Worm (Caenorhabditis elegans): ENCODE data around the gene Y116A8C.40.
"Not testable (repeated sequence)": the region's sequence is repeated elsewhere in the genome, so short reads cannot be mapped to it uniquely, and the experiment has no call there.

Gene Y116A8C.40

ce11 chrIV:17165734-17166133, 15.0 kb upstream of the Y116A8C.40 start, which contains the start of gene skr-8:
TSS of gene skr-8 (minus strand) at chrIV:17165834.
- TF ChIP-seq madf-6 (GFP tag; IDR thresholded peaks at IDR 0.05); B0336.3 (GFP tag; IDR thresholded peaks at IDR 0.05); lin-40 (tag; optimal IDR thresholded peaks at IDR 0.05): not testable (repeated sequence)

- not testable (repeated sequence) for TF ChIP-seq sea-2 (GFP tag; IDR thresholded peaks at IDR 0.05); tbp1 (GFP tag; optimal IDR thresholded peaks at IDR 0.05); unc-62 (GFP tag; optimal IDR thresholded peaks at IDR 0.05)
Observed at ce11 chrIV:17163273-17163672, 12.5 kb upstream of the Y116A8C.40 start, which contains the start of gene skr-9. TSS of gene skr-9 (plus strand) at chrIV:17163573.

- TF ChIP-seq rec-8 (tag; optimal IDR thresholded peaks at IDR 0.05): no peak
Observed at ce11 chrIV:17162515-17162914, 11.7 kb upstream of the Y116A8C.40 start, which contains the start of gene skr-13. TSS of gene skr-13 (minus strand) at chrIV:17162615.

- TF ChIP-seq rpc-1 (optimal IDR thresholded peaks at IDR 0.05): peak; percentile 11
- not testable (repeated sequence) for TF ChIP-seq rpc-1 (tag; optimal IDR thresholded peaks at IDR 0.05); snpc-4 (GFP tag; optimal IDR thresholded peaks at IDR 0.05)
- TF ChIP-seq hsf-1 (GFP tag; IDR thresholded peaks at IDR 0.05): peak; percentile 98
- 0 out of 2 replicates have a peak, but pooled peaks have one; percentile 20 for TF ChIP-seq Y53F4B.3 (GFP tag; IDR thresholded peaks at IDR 0.05)
- peak; percentile 66 for TF ChIP-seq ekl-4 (GFP tag; IDR thresholded peaks at IDR 0.05)
- peak in 1 of 4 experiments; percentile 3 for TF ChIP-seq snpc-4 (tag; optimal IDR thresholded peaks at IDR 0.05)
- TF ChIP-seq D2030.7 (GFP tag; IDR thresholded peaks at IDR 0.05): 0 out of 2 replicates have a peak, but pooled peaks have one; percentile 15
Observed at ce11 chrIV:17155625-17156024, 4.9 kb upstream of the Y116A8C.40 start.

ce11 chrIV:17153002-17153401, 2.2 kb upstream of the Y116A8C.40 start:
- TF ChIP-seq F52B5.7 (tag; optimal IDR thresholded peaks at IDR 0.05): no peak

ce11 chrIV:17150418-17150817, 353 bp downstream of the Y116A8C.40 start:
- TF ChIP-seq mcd-1 (GFP tag; IDR thresholded peaks at IDR 0.05): no peak
- peak; percentile 69 for TF ChIP-seq dox-1 (GFP tag; IDR thresholded peaks at IDR 0.05)
- TF ChIP-seq attf-5 (GFP tag; optimal IDR thresholded peaks at IDR 0.05): no peak
- TF ChIP-seq lin-26 (GFP tag; IDR thresholded peaks at IDR 0.05): peak; percentile 64; the same call in 1 of the 2 replicates
- TF ChIP-seq dpl-1 (GFP tag; optimal IDR thresholded peaks at IDR 0.05): peak; percentile 6
- no peak for TF ChIP-seq Y95B8A.8 (GFP tag; IDR thresholded peaks at IDR 0.05)
- TF ChIP-seq rpc-1 (optimal IDR thresholded peaks at IDR 0.05): no peak
- peak; percentile 62 for TF ChIP-seq rpc-1 (tag; optimal IDR thresholded peaks at IDR 0.05)
- TF ChIP-seq D2030.7 (GFP tag; IDR thresholded peaks at IDR 0.05): peak; percentile 71
- peak; percentile 79 for TF ChIP-seq tbp1 (GFP tag; optimal IDR thresholded peaks at IDR 0.05)
- 0 out of 2 replicates have a peak, but pooled peaks have one; percentile 30 for TF ChIP-seq ceh-100 (GFP tag; IDR thresholded peaks at IDR 0.05)
- TF ChIP-seq attf-6 (GFP tag; IDR thresholded peaks at IDR 0.05): peak; percentile 91
- TF ChIP-seq hmg-1.2 (GFP tag; IDR thresholded peaks at IDR 0.05): no peak
- TF ChIP-seq ceh-58 (GFP tag; IDR thresholded peaks at IDR 0.05): no peak
- TF ChIP-seq snpc-4 (GFP tag; optimal IDR thresholded peaks at IDR 0.05): peak; percentile 59
- TF ChIP-seq snpc-4 (tag; optimal IDR thresholded peaks at IDR 0.05): peak in 3 of 4 experiments; percentile 92

- peak; percentile 96 for TF ChIP-seq hsf-1 (GFP tag; IDR thresholded peaks at IDR 0.05)
Observed at ce11 chrIV:17141641-17142040, 9.1 kb downstream of the Y116A8C.40 start.

- TF ChIP-seq egrh-3 (GFP tag; IDR thresholded peaks at IDR 0.05): peak; percentile 77; the same call in 1 of the 2 replicates
- 0 out of 2 replicates have a peak, but pooled peaks have one; percentile 67 for TF ChIP-seq cebp-2 (GFP tag; IDR thresholded peaks at IDR 0.05)
- TF ChIP-seq lin-26 (GFP tag; IDR thresholded peaks at IDR 0.05): 0 out of 2 replicates have a peak, but pooled peaks have one; percentile 30
Observed at ce11 chrIV:17140936-17141335, 9.8 kb downstream of the Y116A8C.40 start.

Data from whole organism, young adult.